Worm (Caenorhabditis elegans) whole organism, early embryonic: ENCODE measurements around the gene fat-2.

Experiments
- aly-1 ChIP-seq: sonication (generic microtip); optimal IDR thresholded peaks from 2 replicates; lab custom pipeline; 2016; ENCODE audit warnings: missing genetic modification characterization, missing compliant biosample characterization
- ama-1 ChIP-seq: fragments of 150-350 bp; optimal IDR thresholded peaks from 2 replicates; lab custom pipeline; 2014
- ceh-13 ChIP-seq: fragments of 200-800 bp; sonication (Bioruptor generic); optimal IDR thresholded peaks from 2 replicates; lab custom pipeline; 2018; ENCODE audit warnings: mild to moderate bottlenecking, missing genetic modification characterization, missing compliant biosample characterization
- flt-1 ChIP-seq: fragments of 200-800 bp; sonication (Bioruptor generic); IDR thresholded peaks from 2 replicates; pipeline ENCODE4 v1.3.6; 2022; ENCODE audit warnings: missing genetic modification characterization, missing compliant biosample characterization
- hmg-4 ChIP-seq: fragments of 200-800 bp; sonication (Bioruptor generic); optimal IDR thresholded peaks from 2 replicates; lab custom pipeline; 2018; ENCODE audit warnings: mild to moderate bottlenecking, missing genetic modification characterization, missing compliant biosample characterization
- hnd-1 ChIP-seq: sonication (generic microtip); optimal IDR thresholded peaks from 2 replicates; lab custom pipeline; 2016; ENCODE audit warnings: missing genetic modification characterization, missing compliant biosample characterization
- sea-1 ChIP-seq: fragments of 200-800 bp; sonication (Bioruptor generic); conservative IDR thresholded peaks from 2 replicates; pipeline ENCODE4 v1.3.6; 2022; ENCODE audit warnings: missing genetic modification characterization, missing compliant biosample characterization
- tbx-11 ChIP-seq: fragments of 200-800 bp; sonication (Bioruptor generic); IDR thresholded peaks from 2 replicates; pipeline ENCODE4 v1.3.6; 2022; ENCODE audit warnings: missing genetic modification characterization, missing compliant biosample characterization
- tbx-37 ChIP-seq: fragments of 200-800 bp; sonication (Bioruptor generic); conservative IDR thresholded peaks from 2 replicates; pipeline ENCODE4 v1.3.6; 2022; ENCODE audit warnings: missing genetic modification reagents, missing genetic modification characterization, missing compliant biosample characterization
- tra-4 ChIP-seq: sonication (generic microtip); optimal IDR thresholded peaks from 2 replicates; lab custom pipeline; 2017; ENCODE audit warnings: missing genetic modification characterization, missing compliant biosample characterization

DNA sequence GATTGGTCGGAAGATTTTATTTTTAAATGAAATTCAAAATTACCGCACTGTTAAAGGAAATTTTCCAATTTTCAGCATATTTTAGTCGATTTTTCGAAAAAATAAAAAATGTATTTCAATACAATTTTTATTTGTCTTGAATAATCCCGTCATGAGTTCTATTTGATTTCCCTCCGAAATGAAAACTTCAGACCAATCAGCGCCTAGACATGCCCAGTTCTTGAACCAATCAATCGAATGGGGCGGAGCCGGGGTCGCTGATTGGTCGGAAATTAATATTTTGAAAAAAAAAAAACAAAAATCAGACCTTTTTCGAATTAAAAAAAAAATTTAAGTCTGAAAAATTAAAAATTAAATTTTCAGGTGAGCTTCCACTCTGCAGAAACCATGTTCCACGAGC lies 14.0 kb upstream of the fat-2 start:
- TF ChIP-seq ceh-13 (no peak), hnd-1 (tag; lab: Kevin White, UChicago) (no peak), tbx-11 (no peak), ama-1 (lab: Kevin White, UChicago) (no peak), flt-1 (GFP tag; lab: Robert Waterston, UW) (no peak), tbx-37 (GFP tag; lab: Robert Waterston, UW) (no peak), aly-1 (tag; lab: Kevin White, UChicago) (no peak), sea-1 (GFP tag; lab: Robert Waterston, UW) (no peak), hmg-4 (GFP tag; lab: Kevin White, UChicago) (no peak), tra-4 (tag; lab: Kevin White, UChicago) (no peak)
